Worm (Caenorhabditis elegans) whole organism, L3 larva: Measurements from ENCODE around the gene nhr-214.

Experiments
- R02D3.7 ChIP-seq: fragments of 150-350 bp; optimal IDR thresholded peaks from 2 replicates; lab custom pipeline; 2014; ENCODE audit warnings: missing biosample characterization, missing genetic modification characterization
- ZK546.5 ChIP-seq: sonication (generic microtip); optimal IDR thresholded peaks from 2 replicates; lab custom pipeline; 2017; ENCODE audit warnings: missing biosample characterization, missing genetic modification characterization
- aly-2 ChIP-seq: fragments of 150-350 bp; optimal IDR thresholded peaks from 2 replicates; lab custom pipeline; 2014; ENCODE audit warnings: missing biosample characterization, missing genetic modification characterization
- ama-1 ChIP-seq: fragments of 150-350 bp; optimal IDR thresholded peaks from 2 replicates; lab custom pipeline; 2018
- ceh-16 ChIP-seq: sonication (generic microtip); optimal IDR thresholded peaks from 2 replicates; lab custom pipeline; 2017; ENCODE audit warnings: missing biosample characterization, missing genetic modification characterization
- ceh-28 ChIP-seq: fragments of 150-350 bp; optimal IDR thresholded peaks from 2 replicates; lab custom pipeline; 2014; ENCODE audit warnings: missing biosample characterization, missing genetic modification reagents, missing genetic modification characterization
- ceh-82 ChIP-seq: fragments of 150-350 bp; optimal IDR thresholded peaks from 2 replicates; lab custom pipeline; 2014; ENCODE audit warnings: missing biosample characterization, missing genetic modification characterization
- daf-12 ChIP-seq: fragments of 150-350 bp; optimal IDR thresholded peaks from 2 replicates; lab custom pipeline; 2014; ENCODE audit warnings: missing biosample characterization, missing genetic modification reagents, missing genetic modification characterization
- egl-27 ChIP-seq: sonication (generic microtip); optimal IDR thresholded peaks from 4 replicates; lab custom pipeline; 2017; ENCODE audit warnings: missing biosample characterization, missing genetic modification reagents, missing genetic modification characterization
- egl-5 ChIP-seq: fragments of 150-350 bp; optimal IDR thresholded peaks from 2 replicates; lab custom pipeline; 2017; ENCODE audit warnings: missing biosample characterization, missing genetic modification reagents, missing genetic modification characterization, inconsistent platforms
- elt-1 ChIP-seq: fragments of 150-350 bp; optimal IDR thresholded peaks from 2 replicates; lab custom pipeline; 2014; ENCODE audit warnings: missing biosample characterization, missing genetic modification characterization
- elt-2 ChIP-seq: sonication (generic microtip); optimal IDR thresholded peaks from 2 replicates; lab custom pipeline; 2016; ENCODE audit warnings: missing genetic modification reagents, mild to moderate bottlenecking, missing genetic modification characterization, missing compliant biosample characterization
- elt-3 ChIP-seq, 3 experiments: fragments of 150-350 bp in 1 of 3; sonication (generic microtip) in 2 of 3; optimal IDR thresholded peaks; 2 replicates in 2 of 3; 4 replicates in 1 of 3; lab custom pipeline; 2014 to 2017; ENCODE audit warnings: missing biosample characterization in 3 of 3, missing genetic modification characterization in 3 of 3
- eor-1 ChIP-seq, 2 experiments: fragments of 150-350 bp; optimal IDR thresholded peaks; 2 replicates each; lab custom pipeline; 2014 to 2018; ENCODE audit warnings: missing biosample characterization in 2 of 2, missing genetic modification characterization in 2 of 2
- fkh-10 ChIP-seq: sonication (generic microtip); optimal IDR thresholded peaks from 2 replicates; lab custom pipeline; 2017; ENCODE audit warnings: missing biosample characterization, missing genetic modification reagents, missing genetic modification characterization
- fkh-2 ChIP-seq: fragments of 150-350 bp; optimal IDR thresholded peaks from 2 replicates; lab custom pipeline; 2014; ENCODE audit warnings: missing biosample characterization, missing genetic modification reagents, missing genetic modification characterization
- fos-1 ChIP-seq: fragments of 150-350 bp; optimal IDR thresholded peaks from 2 replicates; lab custom pipeline; 2014; ENCODE audit warnings: missing biosample characterization, missing genetic modification characterization
- hmg-11 ChIP-seq: sonication (generic microtip); optimal IDR thresholded peaks from 2 replicates; lab custom pipeline; 2016; ENCODE audit warnings: missing genetic modification characterization, missing compliant biosample characterization
- jun-1 ChIP-seq: fragments of 150-350 bp; optimal IDR thresholded peaks from 2 replicates; lab custom pipeline; 2014; ENCODE audit warnings: missing biosample characterization, missing genetic modification reagents, missing genetic modification characterization
- lin-15B ChIP-seq: fragments of 150-350 bp; optimal IDR thresholded peaks from 2 replicates; lab custom pipeline; 2014; ENCODE audit warnings: missing biosample characterization, missing genetic modification characterization
- lin-39 ChIP-seq: fragments of 150-350 bp; optimal IDR thresholded peaks from 2 replicates; lab custom pipeline; 2018; ENCODE audit warnings: missing biosample characterization, missing genetic modification reagents, missing genetic modification characterization
- lsy-12 ChIP-seq: sonication (generic microtip); optimal IDR thresholded peaks from 2 replicates; lab custom pipeline; 2016; ENCODE audit warnings: mild to moderate bottlenecking, missing genetic modification characterization, missing compliant biosample characterization
- mdl-1 ChIP-seq: fragments of 150-350 bp; optimal IDR thresholded peaks from 2 replicates; lab custom pipeline; 2014; ENCODE audit warnings: missing biosample characterization, missing genetic modification characterization
- mml-1 ChIP-seq: fragments of 150-350 bp; sonication (generic microtip); optimal IDR thresholded peaks from 3 replicates; lab custom pipeline; 2014; ENCODE audit warnings: missing biosample characterization, missing genetic modification characterization
- nfya-1 ChIP-seq: sonication (generic microtip); optimal IDR thresholded peaks from 2 replicates; lab custom pipeline; 2017; ENCODE audit warnings: missing genetic modification characterization, mild to moderate bottlenecking, missing compliant biosample characterization, antibody characterized with exemption, moderate library complexity; ENCODE audit not compliant: insufficient read depth
- nhr-11 ChIP-seq: fragments of 150-350 bp; optimal IDR thresholded peaks from 2 replicates; lab custom pipeline; 2014; ENCODE audit warnings: missing biosample characterization, missing genetic modification characterization
- nhr-12 ChIP-seq: fragments of 150-350 bp; optimal IDR thresholded peaks from 2 replicates; lab custom pipeline; 2014; ENCODE audit warnings: missing biosample characterization, missing genetic modification characterization
- nhr-237 ChIP-seq: fragments of 150-350 bp; optimal IDR thresholded peaks from 2 replicates; lab custom pipeline; 2014; ENCODE audit warnings: missing biosample characterization, missing genetic modification characterization
- nhr-25 ChIP-seq: sonication (generic microtip); optimal IDR thresholded peaks from 2 replicates; lab custom pipeline; 2017; ENCODE audit warnings: missing biosample characterization, missing genetic modification characterization
- nhr-28 ChIP-seq: fragments of 150-350 bp; optimal IDR thresholded peaks from 2 replicates; lab custom pipeline; 2014; ENCODE audit warnings: missing biosample characterization, missing genetic modification characterization
- nhr-43 ChIP-seq: sonication (generic microtip); optimal IDR thresholded peaks from 2 replicates; lab custom pipeline; 2016; ENCODE audit warnings: mild to moderate bottlenecking, missing genetic modification characterization, missing compliant biosample characterization; ENCODE audit not compliant: poor library complexity, severe bottlenecking
- nhr-67 ChIP-seq: fragments of 150-350 bp; optimal IDR thresholded peaks from 2 replicates; lab custom pipeline; 2014; ENCODE audit warnings: missing biosample characterization, missing genetic modification characterization
- nhr-77 ChIP-seq: fragments of 150-350 bp; optimal IDR thresholded peaks from 2 replicates; lab custom pipeline; 2014; ENCODE audit warnings: missing biosample characterization, missing genetic modification characterization
- pha-4 ChIP-seq: fragments of 150-350 bp; optimal IDR thresholded peaks from 2 replicates; lab custom pipeline; 2014; ENCODE audit warnings: missing biosample characterization, missing genetic modification reagents, missing genetic modification characterization
- pqm-1 ChIP-seq: fragments of 150-350 bp; optimal IDR thresholded peaks from 2 replicates; lab custom pipeline; 2017; ENCODE audit warnings: missing biosample characterization, missing genetic modification characterization, inconsistent platforms
- skn-1 ChIP-seq: fragments of 150-350 bp; optimal IDR thresholded peaks from 2 replicates; lab custom pipeline; 2014; ENCODE audit warnings: missing biosample characterization, missing genetic modification characterization
- snpc-4 ChIP-seq: fragments of 150-350 bp; optimal IDR thresholded peaks from 2 replicates; lab custom pipeline; 2014; ENCODE audit warnings: missing biosample characterization, missing genetic modification characterization
- tbx-2 ChIP-seq: sonication (generic microtip); optimal IDR thresholded peaks from 2 replicates; lab custom pipeline; 2016; ENCODE audit warnings: mild to moderate bottlenecking, missing genetic modification characterization, missing compliant biosample characterization
- unc-39 ChIP-seq: sonication (generic microtip); optimal IDR thresholded peaks from 4 replicates; lab custom pipeline; 2017; ENCODE audit warnings: missing biosample characterization, missing genetic modification characterization
- unc-62 ChIP-seq: fragments of 150-350 bp; sonication (generic microtip); optimal IDR thresholded peaks from 4 replicates; lab custom pipeline; 2014; ENCODE audit warnings: missing biosample characterization, missing genetic modification reagents, missing genetic modification characterization
- zag-1 ChIP-seq: fragments of 150-350 bp; optimal IDR thresholded peaks from 2 replicates; lab custom pipeline; 2014; ENCODE audit warnings: missing biosample characterization, missing genetic modification characterization
- ztf-11 ChIP-seq: fragments of 150-350 bp; optimal IDR thresholded peaks from 2 replicates; lab custom pipeline; 2014; ENCODE audit warnings: missing biosample characterization, missing genetic modification characterization
- ztf-4 ChIP-seq: fragments of 150-350 bp; optimal IDR thresholded peaks from 2 replicates; lab custom pipeline; 2014; ENCODE audit warnings: missing biosample characterization, missing genetic modification characterization

nhr-214 gene

ce11 chrX:12664987-12665451 lies 36.8 kb downstream of the nhr-214 start (continued):
- peak; percentile 56 for TF ChIP-seq lin-39 (tag; lab: Kevin White, UChicago)
- TF ChIP-seq nhr-28 (tag; lab: Kevin White, UChicago), result no peak
- no peak for TF ChIP-seq unc-62 (GFP tag; lab: Kevin White, UChicago)
- no peak for TF ChIP-seq mml-1 (tag; lab: Kevin White, UChicago)
- TF ChIP-seq skn-1 (tag; lab: Kevin White, UChicago), result peak; percentile 43
- TF ChIP-seq pqm-1 (tag; lab: Kevin White, UChicago), result peak; percentile 62
- no peak for TF ChIP-seq fos-1 (tag; lab: Kevin White, UChicago)
- no peak for TF ChIP-seq fkh-10 (GFP tag; lab: Kevin White, UChicago)
- peak; percentile 54 for TF ChIP-seq elt-2 (tag; lab: Kevin White, UChicago)
- TF ChIP-seq R02D3.7 (tag; lab: Kevin White, UChicago), result peak; percentile 33
- peak; percentile 70 for TF ChIP-seq nfya-1 (tag; lab: Kevin White, UChicago)
- TF ChIP-seq ceh-16, result no peak

DNA sequence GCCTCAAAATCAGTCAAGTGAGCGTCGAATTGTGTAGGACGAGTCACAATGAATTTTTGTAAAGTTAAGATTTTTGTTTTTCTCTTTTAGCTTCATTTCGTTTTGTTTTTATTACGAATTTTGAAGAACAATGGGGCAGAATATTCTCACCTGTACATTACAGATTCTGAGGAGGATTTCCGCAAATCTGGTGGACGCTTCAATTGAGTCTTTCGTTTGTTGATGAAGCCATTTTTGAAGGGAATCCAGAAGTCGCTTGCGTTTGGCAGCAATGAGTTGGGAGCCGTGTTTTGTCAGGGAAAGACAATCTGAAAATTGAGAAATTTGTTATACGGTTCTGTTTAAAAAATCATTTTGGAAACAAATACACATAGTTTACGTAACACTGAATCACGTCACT lies 37.4 kb downstream of the nhr-214 start:
- TF ChIP-seq ama-1 (lab: Kevin White, UChicago) (peak; percentile 98), aly-2 (tag; lab: Kevin White, UChicago) (no peak), nhr-12 (tag; lab: Kevin White, UChicago) (no peak)

DNA sequence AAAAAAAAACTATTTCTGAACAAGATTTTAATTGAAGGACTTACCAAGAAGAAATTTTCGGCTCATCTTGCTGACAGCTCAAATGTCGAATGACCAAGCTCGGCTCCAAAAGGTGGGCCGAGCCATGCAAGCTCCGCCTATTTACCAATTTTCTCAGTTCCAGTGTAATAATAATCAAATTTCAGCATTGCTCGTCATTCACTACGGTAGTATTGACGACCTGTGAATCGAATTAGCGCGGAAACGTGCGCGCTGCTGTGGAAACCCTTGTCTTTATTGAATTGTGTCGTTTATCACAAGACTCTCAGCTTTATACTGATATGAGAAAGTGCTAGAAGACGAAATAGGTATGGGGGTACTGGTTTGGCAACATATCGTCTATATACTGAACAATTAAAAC lies 38.3 kb downstream of the nhr-214 start, which contains the start of gene nlp-76:
Gene nlp-76, minus strand, starts transcription at position 367 of the 400 bp plus-strand sequence.
- peak; percentile 98 for TF ChIP-seq ama-1 (lab: Kevin White, UChicago)
- peak; percentile 47 for TF ChIP-seq nhr-25 (tag; lab: Kevin White, UChicago)
- TF ChIP-seq nhr-237 (tag; lab: Kevin White, UChicago), result no peak
- TF ChIP-seq hmg-11 (tag; lab: Kevin White, UChicago), result no peak
- TF ChIP-seq elt-2 (tag; lab: Kevin White, UChicago), result peak; percentile 34
- no peak for TF ChIP-seq egl-27
- no peak for TF ChIP-seq nhr-67

DNA sequence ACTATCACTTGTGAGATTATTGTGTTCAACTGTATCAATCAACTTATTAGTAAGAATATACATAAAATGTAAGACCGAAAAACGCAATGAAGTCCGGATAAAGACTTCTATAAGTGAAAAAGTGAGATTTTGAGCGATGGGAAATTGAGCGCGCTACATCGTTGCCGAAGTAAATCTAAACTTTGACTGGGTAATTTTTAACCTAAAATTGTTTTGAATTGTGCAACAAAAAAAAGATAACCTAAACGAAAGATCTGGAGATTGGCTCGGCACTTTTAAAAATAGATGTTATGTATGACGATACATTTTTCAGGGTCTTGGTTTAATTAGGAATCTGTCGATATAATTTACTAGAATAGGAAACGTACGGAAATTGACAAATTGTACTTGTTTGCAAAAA lies 38.7 kb downstream of the nhr-214 start:
- TF ChIP-seq egl-27 (no peak), nhr-43 (tag; lab: Kevin White, UChicago) (peak; percentile 4)
- TF ChIP-seq, all 47 proteins: peak for 1

- TF ChIP-seq egl-27 (no peak), mdl-1 (tag; lab: Kevin White, UChicago) (no peak), jun-1 (tag; lab: Kevin White, UChicago) (no peak), ztf-11 (tag; lab: Kevin White, UChicago) (no peak), mml-1 (tag; lab: Kevin White, UChicago) (no peak), eor-1 (tag; optimal IDR thresholded peaks at IDR 0.05; lab: Kevin White, UChicago) (no peak), fos-1 (tag; lab: Kevin White, UChicago) (no peak), pqm-1 (tag; lab: Kevin White, UChicago) (no peak), nhr-28 (tag; lab: Kevin White, UChicago) (no peak), R02D3.7 (tag; lab: Kevin White, UChicago) (no peak), unc-39 (tag; lab: Kevin White, UChicago) (no peak), egl-5 (tag; lab: Kevin White, UChicago) (no peak), hmg-11 (tag; lab: Kevin White, UChicago) (peak; percentile 84), fkh-10 (GFP tag; lab: Kevin White, UChicago) (no peak), ceh-82 (tag; lab: Kevin White, UChicago) (no peak), ztf-4 (tag; lab: Kevin White, UChicago) (no peak), pha-4 (tag; lab: Kevin White, UChicago) (peak; percentile 14), skn-1 (tag; lab: Kevin White, UChicago) (no peak), daf-12 (no peak), ZK546.5 (tag; lab: Kevin White, UChicago) (no peak), elt-2 (tag; lab: Kevin White, UChicago) (peak; percentile 56), ceh-16 (no peak), lsy-12 (peak; percentile 95), ama-1 (lab: Kevin White, UChicago) (no peak), snpc-4 (tag; lab: Kevin White, UChicago) (no peak), zag-1 (tag; lab: Kevin White, UChicago) (no peak), nhr-77 (peak; percentile 58), elt-3 (tag; optimal IDR thresholded peaks at IDR 0.05; lab: Kevin White, UChicago) (peak in 1 of 3 experiments; percentile 3), elt-1 (tag; lab: Kevin White, UChicago) (no peak), nhr-67 (no peak), unc-62 (GFP tag; lab: Kevin White, UChicago) (no peak), nhr-43 (tag; lab: Kevin White, UChicago) (peak; percentile 48), lin-39 (tag; lab: Kevin White, UChicago) (peak; percentile 86), nhr-11 (no peak), ceh-28 (no peak), lin-15B (no peak), tbx-2 (tag; lab: Kevin White, UChicago) (peak; percentile 60), fkh-2 (tag; lab: Kevin White, UChicago) (no peak)
Measured at ce11 chrX:12661091-12661526, 40.8 kb downstream of the nhr-214 start.
